Fruit fly (Drosophila melanogaster): ENCODE measurements around the gene CG3961.

CG3961 gene

DNA sequence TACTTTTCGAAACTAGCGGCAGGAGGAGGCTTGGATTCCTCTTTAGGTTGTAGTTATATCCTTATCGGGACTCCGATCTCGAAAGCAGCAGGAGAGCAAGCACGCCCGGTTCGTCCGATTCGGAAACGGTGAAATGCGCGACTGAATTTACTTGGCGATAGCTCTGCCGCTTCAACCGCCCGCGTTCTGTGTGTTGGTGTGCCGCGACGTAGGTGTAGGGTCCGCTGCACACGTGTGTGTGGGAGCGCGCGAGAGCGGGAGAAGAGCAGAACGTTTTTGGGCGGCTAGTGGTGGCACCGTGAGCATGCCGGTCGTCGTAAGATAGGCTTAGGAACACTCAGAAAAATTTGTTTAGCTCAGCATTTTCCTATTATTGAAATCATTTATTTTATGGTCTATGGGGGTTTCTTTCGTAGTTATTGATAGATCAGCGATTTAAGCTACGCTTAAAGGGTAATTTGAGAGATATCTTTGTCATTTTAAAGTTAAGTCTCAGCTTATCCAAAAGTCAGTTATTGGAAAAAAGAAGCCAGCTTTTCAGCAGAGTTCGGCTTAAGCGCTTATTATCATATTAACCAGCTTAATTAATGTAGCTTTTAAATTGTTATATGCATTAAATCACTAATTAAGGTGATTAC, 49.8 kb downstream of the CG3961 start (continued):
- TF ChIP-seq CG13894 (tag; optimal IDR thresholded peaks at IDR 0.05) (peak; percentile 19), CG18262 (tag; optimal IDR thresholded peaks at IDR 0.05) (peak; percentile 39), CG10543 (GFP tag; optimal IDR thresholded peaks at IDR 0.05) (peak; percentile 58), phol (tag; optimal IDR thresholded peaks at IDR 0.05) (peak; percentile 24), kni (GFP tag; optimal IDR thresholded peaks at IDR 0.05) (peak; percentile 57), CG11504 (tag; optimal IDR thresholded peaks at IDR 0.05) (peak; percentile 34), bcd (GFP tag; optimal IDR thresholded peaks at IDR 0.05) (peak; percentile 0), mirr (GFP tag; optimal IDR thresholded peaks at IDR 0.05) (peak; percentile 24), Pdp1 (GFP tag; optimal IDR thresholded peaks at IDR 0.05) (peak; percentile 22 to 43), CrebB (tag; optimal IDR thresholded peaks at IDR 0.05) (peak; percentile 56), Ets65A (GFP tag) (peak; percentile 20), CG7963 (GFP tag; IDR thresholded peaks at IDR 0.05; ENCODE audit: partially characterized antibody) (no peak), mam (GFP tag; optimal IDR thresholded peaks at IDR 0.05) (peak; percentile 34), ewg (GFP tag; optimal IDR thresholded peaks at IDR 0.05) (peak; percentile 4), Vsx1 (GFP tag; optimal IDR thresholded peaks at IDR 0.05) (no peak), Camta (GFP tag; optimal IDR thresholded peaks at IDR 0.05) (peak; percentile 17), Antp (GFP tag; optimal IDR thresholded peaks at IDR 0.05) (peak; percentile 28), bsh (GFP tag; optimal IDR thresholded peaks at IDR 0.05) (peak; percentile 12 to 39), ara (GFP tag; IDR thresholded peaks at IDR 0.05) (no peak), Jarid2 (GFP tag; optimal IDR thresholded peaks at IDR 0.05) (peak; percentile 93), CG7839 (tag; optimal IDR thresholded peaks at IDR 0.05) (peak; percentile 44), CG8290 (GFP tag; optimal IDR thresholded peaks at IDR 0.05) (no peak), CG8290 (tag; optimal IDR thresholded peaks at IDR 0.05) (peak in 1 of 2 experiments; percentile 69), CG31365 (tag; optimal IDR thresholded peaks at IDR 0.05) (no peak), Hsf (GFP tag; optimal IDR thresholded peaks at IDR 0.05) (peak; percentile 47), Bdp1 (GFP tag; optimal IDR thresholded peaks at IDR 0.05) (peak; percentile 20), kay (GFP tag; optimal IDR thresholded peaks at IDR 0.05) (peak; percentile 4), CG10979 (tag; optimal IDR thresholded peaks at IDR 0.05) (peak; percentile 33), corto (GFP tag; optimal IDR thresholded peaks at IDR 0.05) (no peak), repo (GFP tag; optimal IDR thresholded peaks at IDR 0.05) (peak; percentile 11), chif (GFP tag; optimal IDR thresholded peaks at IDR 0.05) (peak in 1 of 2 experiments; percentile 40), CG34376 (GFP tag; optimal IDR thresholded peaks at IDR 0.05) (peak; percentile 34), her (GFP tag; optimal IDR thresholded peaks at IDR 0.05) (peak; percentile 19), CG17829 (tag; optimal IDR thresholded peaks at IDR 0.05) (peak; percentile 39), Blimp-1 (GFP tag; optimal IDR thresholded peaks at IDR 0.05) (peak; percentile 11), HmgZ (tag; optimal IDR thresholded peaks at IDR 0.05) (peak; percentile 17), GATAe (GFP tag; conservative IDR thresholded peaks at IDR 0.05) (no peak), NK7.1 (GFP tag; optimal IDR thresholded peaks at IDR 0.05) (peak; percentile 44), CG12769 (tag; optimal IDR thresholded peaks at IDR 0.05) (peak; percentile 53), CG11398 (GFP tag; optimal IDR thresholded peaks at IDR 0.05) (peak; percentile 10), Myb (GFP tag; optimal IDR thresholded peaks at IDR 0.05) (peak; percentile 2), Trl (optimal IDR thresholded peaks at IDR 0.05) (peak; percentile 70 to 87), Trl (GFP tag; optimal IDR thresholded peaks at IDR 0.05) (peak; percentile 14), CG30403 (GFP tag; optimal IDR thresholded peaks at IDR 0.05) (peak; percentile 48), stwl (tag; optimal IDR thresholded peaks at IDR 0.05) (peak; percentile 24)

Data from whole organism, embryonic.